Worm (Caenorhabditis elegans): ENCODE data around the gene W02B12.1.

- TF ChIP-seq Y22D7AL.16 (tag; optimal IDR thresholded peaks at IDR 0.05) (no peak), fkh-6 (tag; optimal IDR thresholded peaks at IDR 0.05) (no peak), ceh-6 (GFP tag; optimal IDR thresholded peaks at IDR 0.05) (no peak), sox-4 (tag; optimal IDR thresholded peaks at IDR 0.05) (no peak), fkh-10 (GFP tag; optimal IDR thresholded peaks at IDR 0.05) (no peak)
Measured at ce11 chrII:11424032-11424431, 24.8 kb upstream of the W02B12.1 start.
